Fruit fly (Drosophila melanogaster) S2 (cell line): ENCODE results near the gene CG9691.

Source experiments
- CG8478 ChIP-seq: fragments of >200 bp; optimal IDR thresholded peaks from 2 replicates; lab custom pipeline; 2018
- CTCF ChIP-seq, 2 experiments: fragments of >200 bp; optimal IDR thresholded peaks; 2 replicates each; lab custom pipeline; 2018

dm6 chrX:9911751-9912150, 27.5 kb downstream of the CG9691 start:
- TF ChIP-seq CTCF (optimal IDR thresholded peaks at IDR 0.05; lab: Kevin White, UChicago) (no peak), CG8478 (lab: Kevin White, UChicago) (no peak)
